Fruit fly (Drosophila melanogaster) whole organism, wandering third instar larva: Measurements from ENCODE around the gene CG7333.

Source experiments
- Abd-B ChIP-seq: fragments of >200 bp; optimal IDR thresholded peaks from 2 replicates; lab custom pipeline; 2017; ENCODE audit warnings: missing biosample characterization, missing genetic modification characterization
- br ChIP-seq: fragments of 200-800 bp; sonication (Bioruptor generic); optimal IDR thresholded peaks from 2 replicates; lab custom pipeline; 2016; ENCODE audit warnings: missing biosample characterization, missing genetic modification characterization
- ey ChIP-seq: fragments of 200-800 bp; sonication (Bioruptor generic); optimal IDR thresholded peaks from 2 replicates; lab custom pipeline; 2016; ENCODE audit warnings: missing biosample characterization, missing genetic modification characterization
- psq ChIP-seq: fragments of 200-800 bp; sonication (Bioruptor generic); optimal IDR thresholded peaks from 3 replicates; lab custom pipeline; 2017; ENCODE audit warnings: missing biosample characterization, mild to moderate bottlenecking, missing genetic modification characterization, moderate library complexity
- usp ChIP-seq: fragments of >200 bp; optimal IDR thresholded peaks from 2 replicates; lab custom pipeline; 2017; ENCODE audit warnings: missing biosample characterization, missing genetic modification characterization
- woc ChIP-seq: sonication (Bioruptor generic); optimal IDR thresholded peaks from 2 replicates; lab custom pipeline; 2016; ENCODE audit warnings: missing biosample characterization, mild to moderate bottlenecking, missing genetic modification characterization

DNA sequence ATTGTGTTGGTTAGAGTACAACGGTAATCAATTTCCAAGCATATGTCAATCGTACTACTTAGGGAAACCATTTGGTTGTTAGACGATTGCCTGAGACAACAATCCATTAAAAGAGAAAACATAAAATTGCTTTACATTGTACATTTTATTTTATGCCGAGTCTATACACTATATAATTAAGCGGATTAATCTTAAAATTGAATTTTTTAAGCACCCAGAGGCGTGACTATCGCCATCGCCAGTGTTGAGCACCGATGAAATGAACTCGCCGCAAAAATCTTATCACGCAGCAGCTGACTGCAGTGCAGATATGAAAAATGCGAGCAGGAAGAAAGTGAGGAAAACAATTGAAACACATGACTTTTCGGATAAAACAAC is 42.4 kb downstream of the CG7333 start:
- TF ChIP-seq br: peak; percentile 31
- TF ChIP-seq ey (GFP tag; lab: Kevin White, UChicago): no peak
- TF ChIP-seq usp (GFP tag; lab: Kevin White, UChicago): no peak
- TF ChIP-seq psq (GFP tag; lab: Kevin White, UChicago): no peak
- TF ChIP-seq Abd-B (GFP tag; lab: Kevin White, UChicago): no peak
- no peak for TF ChIP-seq woc (GFP tag; lab: Kevin White, UChicago)
